Worm (Caenorhabditis elegans) whole organism, L4 larva: ENCODE measurements around the gene Y110A2AL.9.

Source experiments
- F44E2.7 ChIP-seq: fragments of 200-800 bp; sonication (Bioruptor generic); IDR thresholded peaks from 2 replicates; pipeline ENCODE4 v2.1.2; 2022; ENCODE audit warnings: missing genetic modification characterization, missing compliant biosample characterization
- T20F7.1 ChIP-seq: fragments of 200-800 bp; sonication (Bioruptor generic); optimal IDR thresholded peaks from 2 replicates; lab custom pipeline; 2018; ENCODE audit warnings: mild to moderate bottlenecking, missing genetic modification characterization, missing compliant biosample characterization
- T26A8.4 ChIP-seq: fragments of 200-800 bp; sonication (Bioruptor generic); IDR thresholded peaks from 2 replicates; pipeline ENCODE4 v1.3.6; 2022; ENCODE audit warnings: missing genetic modification characterization, missing compliant biosample characterization
- Y48G9A.11 ChIP-seq: fragments of 200-800 bp; sonication (Bioruptor generic); IDR thresholded peaks from 2 replicates; pipeline ENCODE4 v1.3.6; 2022; ENCODE audit warnings: missing genetic modification reagents, missing genetic modification characterization, missing compliant biosample characterization
- aha-1 ChIP-seq: fragments of 150-350 bp; peaks from one replicate; lab custom pipeline; 2014; ENCODE audit warnings: missing biosample characterization, missing genetic modification characterization
- attf-4 ChIP-seq: sonication (generic microtip); optimal IDR thresholded peaks from 3 replicates; lab custom pipeline; 2017; ENCODE audit warnings: missing biosample characterization, missing genetic modification characterization
- ceh-28 ChIP-seq: fragments of 150-350 bp; optimal IDR thresholded peaks from 2 replicates; lab custom pipeline; 2014; ENCODE audit warnings: missing biosample characterization, missing genetic modification reagents, missing genetic modification characterization
- ceh-44 ChIP-seq: fragments of 200-800 bp; sonication (Bioruptor generic); IDR thresholded peaks from 2 replicates; pipeline ENCODE4 v1.3.6; 2022; ENCODE audit warnings: missing genetic modification reagents, missing genetic modification characterization, missing compliant biosample characterization
- ces-1 ChIP-seq: fragments of 150-350 bp; sonication (generic microtip); optimal IDR thresholded peaks from 4 replicates; lab custom pipeline; 2014; ENCODE audit warnings: missing biosample characterization, missing genetic modification reagents, missing genetic modification characterization
- ctbp-1 ChIP-seq: fragments of 200-800 bp; sonication (Bioruptor generic); IDR thresholded peaks from 2 replicates; pipeline ENCODE4 v1.3.6; 2022; ENCODE audit warnings: missing genetic modification reagents, missing genetic modification characterization, missing compliant biosample characterization
- dmd-8 ChIP-seq: fragments of 200-800 bp; sonication (Bioruptor generic); IDR thresholded peaks from 2 replicates; pipeline ENCODE4 v1.3.6; 2022; ENCODE audit warnings: missing genetic modification characterization, missing compliant biosample characterization
- dve-1 ChIP-seq: sonication (generic microtip); optimal IDR thresholded peaks from 2 replicates; lab custom pipeline; 2017; ENCODE audit warnings: antibody characterized with exemption, mild to moderate bottlenecking, missing genetic modification characterization, missing compliant biosample characterization; ENCODE audit not compliant: insufficient read depth
- hmg-1.1 ChIP-seq: fragments of 200-800 bp; sonication (Bioruptor generic); IDR thresholded peaks from 2 replicates; pipeline ENCODE4 v1.3.6; 2022; ENCODE audit warnings: missing genetic modification reagents, missing genetic modification characterization, missing compliant biosample characterization
- jun-1 ChIP-seq: fragments of 150-350 bp; optimal IDR thresholded peaks from 2 replicates; lab custom pipeline; 2014; ENCODE audit warnings: missing biosample characterization, missing genetic modification reagents, missing genetic modification characterization
- lim-7 ChIP-seq: fragments of 200-800 bp; sonication (Bioruptor generic); IDR thresholded peaks from 2 replicates; pipeline ENCODE4 v1.3.6; 2022; ENCODE audit warnings: missing genetic modification characterization, missing compliant biosample characterization
- lin-15B ChIP-seq: fragments of 150-350 bp; sonication (generic microtip); optimal IDR thresholded peaks from 3 replicates; lab custom pipeline; 2014; ENCODE audit warnings: missing biosample characterization, missing genetic modification characterization
- lin-38 ChIP-seq: fragments of 200-800 bp; sonication (Bioruptor generic); IDR thresholded peaks from 2 replicates; pipeline ENCODE4 v1.3.6; 2022; ENCODE audit warnings: missing genetic modification reagents, missing genetic modification characterization, missing compliant biosample characterization
- lin-39 ChIP-seq: fragments of 150-350 bp; optimal IDR thresholded peaks from 2 replicates; lab custom pipeline; 2014; ENCODE audit warnings: missing biosample characterization, missing genetic modification reagents, missing genetic modification characterization
- lir-3 ChIP-seq: sonication (generic microtip); optimal IDR thresholded peaks from 2 replicates; lab custom pipeline; 2016; ENCODE audit warnings: mild to moderate bottlenecking, missing genetic modification characterization, missing compliant biosample characterization
- mdt-29 ChIP-seq: fragments of 200-800 bp; sonication (Bioruptor generic); IDR thresholded peaks from 2 replicates; pipeline ENCODE4 v1.3.6; 2022; ENCODE audit warnings: missing genetic modification reagents, missing genetic modification characterization, missing compliant biosample characterization
- mxl-2 ChIP-seq: fragments of 200-800 bp; sonication (Bioruptor generic); conservative IDR thresholded peaks from 2 replicates; pipeline ENCODE4 v1.3.6; 2022; ENCODE audit warnings: missing genetic modification reagents, missing genetic modification characterization, missing compliant biosample characterization
- nhr-41 ChIP-seq: fragments of 200-800 bp; sonication (Bioruptor generic); IDR thresholded peaks from 2 replicates; pipeline ENCODE4 v1.3.6; 2022; ENCODE audit warnings: missing genetic modification reagents, missing genetic modification characterization, missing compliant biosample characterization
- nhr-48 ChIP-seq: sonication (generic microtip); optimal IDR thresholded peaks from 2 replicates; lab custom pipeline; 2016; ENCODE audit warnings: mild to moderate bottlenecking, missing genetic modification characterization, missing compliant biosample characterization
- rbr-2 ChIP-seq: sonication (generic microtip); optimal IDR thresholded peaks from 2 replicates; lab custom pipeline; 2016; ENCODE audit warnings: missing genotype, missing genetic modification characterization, missing compliant biosample characterization
- saeg-2 ChIP-seq: fragments of 200-800 bp; sonication (Bioruptor generic); IDR thresholded peaks from 2 replicates; pipeline ENCODE4 v1.3.6; 2022; ENCODE audit warnings: missing genetic modification reagents, missing genetic modification characterization, missing compliant biosample characterization
- set-16 ChIP-seq: fragments of 200-800 bp; sonication (Bioruptor generic); IDR thresholded peaks from 2 replicates; pipeline ENCODE4 v1.3.6; 2022; ENCODE audit warnings: missing genetic modification reagents, missing genetic modification characterization, missing compliant biosample characterization
- unc-39 ChIP-seq: sonication (generic microtip); optimal IDR thresholded peaks from 2 replicates; lab custom pipeline; 2017; ENCODE audit warnings: missing biosample characterization, missing genetic modification characterization
- zfp-3 ChIP-seq: fragments of 200-800 bp; sonication (Bioruptor generic); conservative IDR thresholded peaks from 2 replicates; pipeline ENCODE4 v1.3.6; 2022; ENCODE audit warnings: missing genetic modification reagents, missing genetic modification characterization, missing compliant biosample characterization
- ztf-7 ChIP-seq: fragments of 150-350 bp; optimal IDR thresholded peaks from 2 replicates; lab custom pipeline; 2014; ENCODE audit warnings: missing biosample characterization, missing genetic modification characterization

The Y110A2AL.9 gene

DNA sequence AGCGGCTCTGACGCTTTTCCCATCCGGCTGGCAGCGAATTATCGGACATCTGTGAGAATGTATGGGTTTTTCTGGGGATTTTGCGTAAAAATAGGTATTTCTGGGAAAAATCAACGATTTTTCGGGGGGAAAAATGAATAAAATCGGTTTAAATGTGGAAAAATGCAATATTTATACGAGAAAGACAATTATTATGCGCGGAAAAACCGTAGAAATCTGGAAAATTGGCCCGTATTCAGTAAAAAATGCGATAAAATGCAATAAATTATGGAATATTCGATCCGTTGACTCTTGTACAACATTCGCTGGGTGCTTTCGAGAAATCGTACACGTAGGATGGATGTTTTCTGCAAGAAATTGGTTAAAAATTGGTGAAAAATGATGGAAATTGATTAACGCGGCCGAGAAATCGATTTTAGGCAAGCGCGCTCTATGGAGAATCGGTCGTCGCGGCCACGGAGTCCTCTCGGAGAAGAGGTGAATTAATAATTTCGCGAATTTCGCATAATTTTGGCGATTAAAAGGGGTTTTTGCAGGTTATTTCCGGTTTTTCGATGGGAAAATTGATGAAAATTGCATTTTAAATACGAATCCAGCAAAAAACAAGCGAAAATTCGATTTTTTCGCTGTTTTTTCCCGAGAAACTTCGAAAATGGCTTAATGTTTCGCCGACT, 22.7 kb upstream of the Y110A2AL.9 start, which contains the start of gene pinn-1 (continued):
- no peak for TF ChIP-seq nhr-48 (tag; lab: Kevin White, UChicago)
- TF ChIP-seq ctbp-1 (GFP tag; lab: Robert Waterston, UW) = peak; percentile 72
- peak; percentile 81 for TF ChIP-seq rbr-2 (tag; lab: Kevin White, UChicago)
- TF ChIP-seq dmd-8 (GFP tag; lab: Robert Waterston, UW) = no peak
- TF ChIP-seq jun-1 (tag; lab: Kevin White, UChicago) = peak; percentile 68
- TF ChIP-seq Y48G9A.11 (GFP tag; lab: Robert Waterston, UW) = peak; percentile 90
- peak; percentile 79 for TF ChIP-seq T26A8.4 (GFP tag; lab: Robert Waterston, UW)

DNA sequence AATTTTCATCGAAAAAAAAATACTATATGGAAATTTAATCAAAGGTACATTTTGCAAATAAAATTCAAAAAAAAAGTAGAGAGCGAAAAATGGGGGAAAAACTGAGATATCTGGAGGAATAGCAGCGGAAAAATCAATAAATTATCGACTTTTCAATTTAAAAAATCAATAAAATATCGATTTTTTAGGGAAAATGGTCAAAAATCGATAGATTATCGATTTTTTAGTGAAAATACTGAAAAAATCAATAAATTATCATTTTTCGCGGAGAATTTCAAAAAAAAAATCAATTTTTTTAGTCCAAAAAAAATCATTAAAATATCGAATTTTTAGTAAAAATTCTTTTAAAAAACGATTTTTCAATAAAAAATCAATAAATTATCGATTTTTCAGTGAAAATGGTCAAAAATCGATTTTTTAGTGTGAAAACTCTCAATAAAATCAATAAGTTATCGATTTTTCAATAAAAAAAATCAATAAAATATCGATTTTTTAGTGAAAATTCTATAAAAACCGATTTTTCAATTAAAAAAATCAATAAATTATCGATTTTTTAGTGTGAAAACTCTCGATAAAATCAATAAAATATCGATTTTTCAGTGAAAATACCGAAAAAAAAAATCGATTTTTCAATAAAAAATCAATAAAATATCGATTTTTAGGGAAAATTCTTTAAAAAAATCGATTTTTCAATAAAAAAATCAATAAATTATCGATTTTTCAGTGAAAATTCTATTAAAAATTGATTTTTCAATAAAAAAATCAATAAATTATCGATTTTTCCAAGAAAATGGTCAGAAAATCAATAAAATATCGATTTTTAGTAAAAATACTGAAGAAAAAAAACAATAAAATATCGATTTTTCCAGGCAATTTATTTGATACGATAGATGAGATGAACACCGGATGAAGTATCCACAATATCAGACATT, 19.3 kb upstream of the Y110A2AL.9 start:
- peak; percentile 89 for TF ChIP-seq ceh-28 (tag; lab: Kevin White, UChicago)
- TF ChIP-seq lin-15B (tag; lab: Kevin White, UChicago) = no peak

DNA sequence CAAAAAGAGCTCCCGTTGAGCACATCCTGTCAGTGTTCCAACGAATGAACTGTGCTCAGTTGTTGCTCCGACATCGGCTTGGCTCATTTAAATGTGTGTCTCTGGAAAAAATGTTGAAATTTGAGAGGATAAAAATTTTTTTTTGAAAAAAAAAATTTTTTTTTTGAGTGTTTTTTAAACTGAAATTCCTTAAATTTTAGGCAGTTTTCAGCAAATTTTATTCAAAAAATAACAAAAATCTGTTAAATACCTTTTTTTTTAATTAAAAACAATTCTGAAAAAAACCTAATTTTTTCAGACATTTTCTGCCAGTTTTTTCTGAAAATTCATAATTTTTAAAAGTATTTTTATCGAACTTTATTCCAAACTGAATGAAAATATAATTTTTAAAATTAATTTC, 18.4 kb upstream of the Y110A2AL.9 start, which contains the start of gene pigw-1:
Gene pigw-1 (minus strand): TSS at position 101 of the 400 bp plus-strand sequence.
- no peak for TF ChIP-seq ceh-44
- no peak for TF ChIP-seq ctbp-1 (GFP tag; lab: Robert Waterston, UW)
- TF ChIP-seq nhr-41 (GFP tag; lab: Robert Waterston, UW) = no peak
- no peak for TF ChIP-seq F44E2.7 (GFP tag; lab: Robert Waterston, UW)
- TF ChIP-seq ces-1 (GFP tag; lab: Kevin White, UChicago) = no peak
- no peak for TF ChIP-seq T26A8.4 (GFP tag; lab: Robert Waterston, UW)
- TF ChIP-seq lir-3 = no peak

DNA sequence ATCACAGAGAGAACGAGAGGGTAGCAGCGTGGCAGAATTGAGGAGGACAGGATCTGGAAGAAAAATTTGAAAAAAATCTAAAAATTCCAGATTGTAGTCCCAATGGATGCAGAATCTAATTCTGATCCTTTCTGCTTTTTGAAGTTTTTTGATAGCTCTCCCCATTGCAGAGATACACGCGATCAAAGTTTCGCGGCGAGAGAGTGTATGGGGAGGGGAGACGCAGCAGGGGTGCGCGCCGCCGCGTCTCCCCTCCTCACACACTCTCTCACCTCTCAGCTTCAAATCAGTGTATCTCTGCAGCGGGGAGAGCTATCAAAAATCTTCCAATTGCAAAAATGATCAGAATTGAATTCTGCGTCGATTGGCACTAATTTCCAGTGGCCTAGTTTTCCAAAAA, 14.6 kb upstream of the Y110A2AL.9 start:
- TF ChIP-seq dve-1 = no peak
- TF ChIP-seq lin-38 (GFP tag; lab: Robert Waterston, UW) = 0 out of 2 replicates have a peak, but pooled peaks have one; percentile 7
- TF ChIP-seq lim-7 (GFP tag; lab: Robert Waterston, UW) = peak; percentile 10; the same call in 1 of the 2 replicates
- peak; percentile 54 for TF ChIP-seq set-16 (GFP tag; lab: Robert Waterston, UW)

DNA sequence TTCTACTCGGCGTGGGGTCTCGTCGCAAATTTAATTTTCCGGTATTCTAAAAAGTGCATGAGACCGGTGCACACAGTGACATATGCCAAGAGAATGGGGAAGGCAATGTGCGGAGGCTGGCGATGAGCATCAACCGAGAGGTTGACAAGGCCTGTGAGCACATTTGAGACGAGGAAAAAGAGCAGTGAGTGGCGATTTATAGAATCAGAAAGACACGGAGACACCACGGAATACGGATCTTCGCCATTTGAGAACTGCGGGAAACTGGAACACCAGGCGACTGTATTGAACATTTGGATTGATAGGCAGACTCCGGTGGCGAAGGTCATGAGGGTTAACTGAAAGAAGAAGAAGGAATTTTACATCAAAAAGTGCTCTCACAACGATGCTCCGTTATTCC, 12.5 kb upstream of the Y110A2AL.9 start:
- TF ChIP-seq mxl-2 = no peak
- peak; percentile 92 for TF ChIP-seq aha-1 (tag; lab: Kevin White, UChicago)

DNA sequence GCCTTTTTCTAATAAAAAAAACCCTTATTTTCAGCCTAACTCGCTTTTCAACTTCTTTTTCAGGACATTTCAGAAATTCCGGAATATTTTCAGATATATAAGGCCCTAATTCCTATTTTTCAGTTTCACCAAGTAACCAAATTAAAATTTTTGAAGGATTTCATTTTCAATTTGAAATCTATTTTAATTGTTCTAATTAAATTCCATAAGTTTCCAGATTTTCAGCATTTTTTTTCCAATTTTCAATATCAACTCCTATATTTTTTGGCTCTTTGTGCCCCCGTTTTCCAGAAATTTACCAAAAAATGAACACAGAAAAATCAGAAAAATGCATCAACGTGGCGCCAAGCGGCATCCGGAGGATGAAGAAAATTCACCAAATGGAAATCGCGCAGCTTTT, 8.4 kb upstream of the Y110A2AL.9 start, which contains the start of gene Y110A2AL.1:
Gene Y110A2AL.1 (plus strand): TSS at position 301 of the 400 bp plus-strand sequence.
- TF ChIP-seq mdt-29 (GFP tag; lab: Robert Waterston, UW) (no peak), saeg-2 (no peak), ztf-7 (no peak), hmg-1.1 (no peak), T20F7.1 (GFP tag; lab: Kevin White, UChicago) (no peak), T26A8.4 (GFP tag; lab: Robert Waterston, UW) (no peak), attf-4 (no peak), mxl-2 (no peak), lin-39 (tag; lab: Kevin White, UChicago) (no peak), unc-39 (tag; lab: Kevin White, UChicago) (no peak), zfp-3 (no peak), lir-3 (no peak)
- TF ChIP-seq, all 104 proteins: peak for 0
